Fruit fly (Drosophila melanogaster) whole organism, embryonic: Measurements from ENCODE around the gene CG34163.
A peak's percentile ranks its signal among the peaks of the same experiment; 100 is the strongest.

ENCODE experiments used
- Abd-B ChIP-seq: fragments of 200-800 bp; sonication (Bioruptor generic); optimal IDR thresholded peaks from 2 replicates; lab custom pipeline; 2018; ENCODE audit warnings: missing biosample characterization, mild to moderate bottlenecking, missing genetic modification characterization, moderate library complexity
- BEAF-32 ChIP-seq: fragments of 200-800 bp; sonication (Bioruptor generic); optimal IDR thresholded peaks from 3 replicates; lab custom pipeline; 2017; ENCODE audit warnings: missing biosample characterization, missing genetic modification characterization, mild to moderate bottlenecking, moderate library complexity, missing genetic modification reagents
- CG12659 ChIP-seq: fragments of 200-800 bp; sonication (Bioruptor generic); optimal IDR thresholded peaks from 3 replicates; lab custom pipeline; 2017; ENCODE audit warnings: mild to moderate bottlenecking, missing biosample characterization, missing genetic modification reagents, missing genetic modification characterization
- CG14710 ChIP-seq: fragments of 200-800 bp; sonication (Bioruptor generic); optimal IDR thresholded peaks from 3 replicates; lab custom pipeline; 2019; ENCODE audit warnings: missing biosample characterization, mild to moderate bottlenecking, missing genetic modification characterization, moderate library complexity
- CG15073 ChIP-seq: fragments of 200-800 bp; sonication (Bioruptor generic); optimal IDR thresholded peaks from 2 replicates; lab custom pipeline; 2016; ENCODE audit warnings: missing biosample characterization, missing genetic modification characterization
- CG15479 ChIP-seq: fragments of 200-800 bp; sonication (Bioruptor generic); optimal IDR thresholded peaks from 3 replicates; lab custom pipeline; 2019; ENCODE audit warnings: missing biosample characterization, mild to moderate bottlenecking, missing genetic modification characterization, moderate library complexity
- CG17186 ChIP-seq: fragments of 200-800 bp; sonication (Bioruptor generic); optimal IDR thresholded peaks from 3 replicates; lab custom pipeline; 2017; ENCODE audit warnings: missing biosample characterization, missing genetic modification reagents, missing genetic modification characterization
- CG17829 ChIP-seq: fragments of 200-800 bp; optimal IDR thresholded peaks from 2 replicates; lab custom pipeline; 2019; ENCODE audit warnings: missing biosample characterization, mild to moderate bottlenecking, missing genetic modification characterization, moderate library complexity
- CG2116 ChIP-seq: fragments of 200-800 bp; sonication (Bioruptor generic); optimal IDR thresholded peaks from 3 replicates; lab custom pipeline; 2018; ENCODE audit warnings: missing biosample characterization, mild to moderate bottlenecking, missing genetic modification characterization
- CG31365 ChIP-seq: fragments of 200-800 bp; sonication (Bioruptor generic); optimal IDR thresholded peaks from 2 replicates; lab custom pipeline; 2018; ENCODE audit warnings: missing biosample characterization, mild to moderate bottlenecking, missing genetic modification characterization
- CG3163 ChIP-seq: fragments of 200-800 bp; sonication (Bioruptor generic); optimal IDR thresholded peaks from 3 replicates; lab custom pipeline; 2016; ENCODE audit warnings: missing biosample characterization, missing genetic modification characterization
- CG32532 ChIP-seq: fragments of 200-800 bp; sonication (Bioruptor generic); IDR thresholded peaks from 2 replicates; pipeline ENCODE4 v1.3.6; 2022; ENCODE audit warnings: missing biosample characterization, missing genetic modification characterization
- CG34224 ChIP-seq: fragments of 200-800 bp; sonication (Bioruptor generic); IDR thresholded peaks from 3 replicates; pipeline ENCODE4 v1.3.6; 2022; ENCODE audit warnings: missing biosample characterization, missing genetic modification characterization; ENCODE audit not compliant: partially characterized antibody
- CG34376 ChIP-seq: fragments of 200-800 bp; sonication (Bioruptor generic); optimal IDR thresholded peaks from 2 replicates; lab custom pipeline; 2018; ENCODE audit warnings: missing biosample characterization, mild to moderate bottlenecking, missing genetic modification characterization
- CG3847 ChIP-seq: fragments of 200-800 bp; sonication (Bioruptor generic); IDR thresholded peaks from 2 replicates; pipeline ENCODE4 v1.3.6; 2022; ENCODE audit warnings: missing biosample characterization, missing genetic modification characterization
- CG4617 ChIP-seq: fragments of 200-800 bp; sonication (Bioruptor generic); optimal IDR thresholded peaks from 3 replicates; lab custom pipeline; 2016; ENCODE audit warnings: missing biosample characterization, missing genetic modification characterization, borderline replicate concordance
- CG4730 ChIP-seq: fragments of 200-800 bp; sonication (Bioruptor generic); IDR thresholded peaks from 2 replicates; pipeline ENCODE4 v1.3.6; 2022; ENCODE audit warnings: missing biosample characterization, missing genetic modification characterization
- CG4854 ChIP-seq: fragments of 200-800 bp; sonication (Bioruptor generic); optimal IDR thresholded peaks from 2 replicates; lab custom pipeline; 2016; ENCODE audit warnings: missing biosample characterization, missing genetic modification characterization, inconsistent platforms
- CG9797 ChIP-seq: fragments of 200-800 bp; sonication (Bioruptor generic); optimal IDR thresholded peaks from 3 replicates; lab custom pipeline; 2018; ENCODE audit warnings: missing biosample characterization, mild to moderate bottlenecking, missing genetic modification characterization
- Dad ChIP-seq: fragments of 200-800 bp; sonication (Bioruptor generic); optimal IDR thresholded peaks from 3 replicates; lab custom pipeline; 2016; ENCODE audit warnings: missing biosample characterization, missing genetic modification characterization
- Dll ChIP-seq: fragments of 200-800 bp; sonication (Bioruptor generic); IDR thresholded peaks from 4 replicates; pipeline ENCODE4 v1.3.6; 2022; ENCODE audit warnings: missing biosample characterization, missing genetic modification characterization; ENCODE audit not compliant: partially characterized antibody
- Doc3 ChIP-seq: fragments of 200-800 bp; sonication (Bioruptor generic); IDR thresholded peaks from 3 replicates; pipeline ENCODE4 v1.3.6; 2022; ENCODE audit warnings: missing biosample characterization, missing genetic modification characterization; ENCODE audit not compliant: partially characterized antibody
- Dp ChIP-seq: fragments of 200-800 bp; sonication (Bioruptor generic); optimal IDR thresholded peaks from 2 replicates; lab custom pipeline; 2018; ENCODE audit warnings: missing biosample characterization, mild to moderate bottlenecking, missing genetic modification characterization, moderate library complexity
- E2f2 ChIP-seq: fragments of 200-800 bp; sonication (Bioruptor generic); IDR thresholded peaks from 2 replicates; pipeline ENCODE4 v1.3.6; 2022; ENCODE audit warnings: missing biosample characterization, missing genetic modification characterization
- Fer1 ChIP-seq: fragments of 200-800 bp; sonication (Bioruptor generic); optimal IDR thresholded peaks from 2 replicates; lab custom pipeline; 2017; ENCODE audit warnings: missing biosample characterization, mild to moderate bottlenecking, missing genetic modification characterization
- Gug ChIP-seq: fragments of 200-800 bp; sonication (Bioruptor generic); IDR thresholded peaks from 4 replicates; pipeline ENCODE4 v1.3.6; 2022; ENCODE audit warnings: missing biosample characterization, missing genetic modification characterization
- HmgZ ChIP-seq: fragments of 200-800 bp; sonication (Bioruptor generic); optimal IDR thresholded peaks from 2 replicates; lab custom pipeline; 2018; ENCODE audit warnings: missing biosample characterization, mild to moderate bottlenecking, missing genetic modification characterization
- Lhr ChIP-seq: fragments of 200-800 bp; sonication (Bioruptor generic); optimal IDR thresholded peaks from 3 replicates; lab custom pipeline; 2017; ENCODE audit warnings: mild to moderate bottlenecking, missing biosample characterization, missing genetic modification reagents, missing genetic modification characterization
- MBD-R2 ChIP-seq: fragments of 200-800 bp; sonication (Bioruptor generic); IDR thresholded peaks from 2 replicates; pipeline ENCODE4 v1.3.6; 2022; ENCODE audit warnings: missing biosample characterization, missing genetic modification characterization
- MESR4 ChIP-seq: fragments of 200-800 bp; sonication (Bioruptor generic); optimal IDR thresholded peaks from 2 replicates; lab custom pipeline; 2018; ENCODE audit warnings: missing biosample characterization, mild to moderate bottlenecking, missing genetic modification characterization, moderate library complexity
- Med ChIP-seq: fragments of 200-800 bp; sonication (Bioruptor generic); peaks from one replicate; lab custom pipeline; 2016; ENCODE audit warnings: missing biosample characterization, missing genetic modification characterization, mild to moderate bottlenecking, inconsistent platforms, moderate library complexity
- Myb ChIP-seq: fragments of 200-800 bp; sonication (Bioruptor generic); optimal IDR thresholded peaks from 2 replicates; lab custom pipeline; 2016; ENCODE audit warnings: missing biosample characterization, missing genetic modification characterization
- YL-1 ChIP-seq: fragments of 200-800 bp; sonication (Bioruptor generic); optimal IDR thresholded peaks from 3 replicates; lab custom pipeline; 2017; ENCODE audit warnings: missing biosample characterization, mild to moderate bottlenecking, missing genetic modification characterization
- amos ChIP-seq: fragments of 200-800 bp; sonication (Bioruptor generic); IDR thresholded peaks from 2 replicates; pipeline ENCODE4 v1.3.6; 2022; ENCODE audit warnings: missing biosample characterization, missing genetic modification characterization; ENCODE audit not compliant: partially characterized antibody
- ato ChIP-seq: fragments of 200-800 bp; sonication (Bioruptor generic); IDR thresholded peaks from 2 replicates; pipeline ENCODE4 v1.3.6; 2022; ENCODE audit warnings: missing biosample characterization, missing genetic modification characterization; ENCODE audit not compliant: partially characterized antibody
- cad ChIP-seq: fragments of >200 bp; optimal IDR thresholded peaks from 2 replicates; lab custom pipeline; 2017; ENCODE audit warnings: missing biosample characterization, missing genetic modification characterization
- eve ChIP-seq, 2 experiments: fragments of >200 bp; optimal IDR thresholded peaks; 2 replicates each; lab custom pipeline; 2017; ENCODE audit warnings: missing biosample characterization in 2 of 2, missing genetic modification characterization in 2 of 2
- fd64A ChIP-seq: fragments of 200-800 bp; sonication (Bioruptor generic); optimal IDR thresholded peaks from 3 replicates; lab custom pipeline; 2018; ENCODE audit warnings: missing biosample characterization, mild to moderate bottlenecking, missing genetic modification characterization
- gfzf ChIP-seq: fragments of 200-800 bp; sonication (Bioruptor generic); optimal IDR thresholded peaks from 2 replicates; lab custom pipeline; 2016; ENCODE audit warnings: missing biosample characterization, mild to moderate bottlenecking, missing genetic modification characterization, moderate library complexity
- knrl ChIP-seq: fragments of 200-800 bp; sonication (Bioruptor generic); IDR thresholded peaks from 3 replicates; pipeline ENCODE4 v1.3.6; 2022; ENCODE audit warnings: missing biosample characterization, missing genetic modification characterization; ENCODE audit not compliant: partially characterized antibody
- lab ChIP-seq: fragments of 200-800 bp; sonication (Bioruptor generic); optimal IDR thresholded peaks from 3 replicates; lab custom pipeline; 2017; ENCODE audit warnings: missing biosample characterization, missing genetic modification characterization, mild to moderate bottlenecking, moderate library complexity, missing genetic modification reagents
- nmo ChIP-seq: fragments of 200-800 bp; sonication (Bioruptor generic); optimal IDR thresholded peaks from 2 replicates; lab custom pipeline; 2018; ENCODE audit warnings: missing biosample characterization, mild to moderate bottlenecking, missing genetic modification characterization, moderate library complexity
- pzg ChIP-seq: fragments of 200-800 bp; sonication (Bioruptor generic); optimal IDR thresholded peaks from 3 replicates; lab custom pipeline; 2018; ENCODE audit warnings: missing biosample characterization, mild to moderate bottlenecking, missing genetic modification characterization, moderate library complexity
- ranshi ChIP-seq: fragments of 200-800 bp; sonication (Bioruptor generic); IDR thresholded peaks from 2 replicates; pipeline ENCODE4 v1.3.6; 2022; ENCODE audit warnings: missing biosample characterization, missing genetic modification characterization
- stwl ChIP-seq: fragments of 200-800 bp; sonication (Bioruptor generic); optimal IDR thresholded peaks from 3 replicates; lab custom pipeline; 2018; ENCODE audit warnings: missing biosample characterization, mild to moderate bottlenecking, missing genetic modification characterization, moderate library complexity
- trem ChIP-seq: fragments of 200-800 bp; optimal IDR thresholded peaks from 3 replicates; lab custom pipeline; 2019; ENCODE audit warnings: missing biosample characterization, mild to moderate bottlenecking, missing genetic modification characterization, moderate library complexity
- vnd ChIP-seq: fragments of 200-800 bp; sonication (Bioruptor generic); IDR thresholded peaks from 3 replicates; pipeline ENCODE4 v1.3.6; 2022; ENCODE audit warnings: missing biosample characterization, missing genetic modification characterization; ENCODE audit not compliant: partially characterized antibody
- vvl ChIP-seq: fragments of 200-800 bp; sonication (Bioruptor generic); IDR thresholded peaks from 2 replicates; pipeline ENCODE4 v1.3.6; 2022; ENCODE audit warnings: missing biosample characterization, missing genetic modification characterization
- zen ChIP-seq: fragments of 200-800 bp; sonication (Bioruptor generic); optimal IDR thresholded peaks from 3 replicates; lab custom pipeline; 2018; ENCODE audit warnings: missing biosample characterization, mild to moderate bottlenecking, missing genetic modification characterization, moderate library complexity

CG34163 gene

dm6 chr2L:11989729-11990128, 1.7 kb downstream of the CG34163 start, which contains the start of the genes zuc and dgt2:
Gene zuc, minus strand, starts transcription at chr2L:11989882.
Gene dgt2, plus strand, starts transcription at chr2L:11989936.
- TF ChIP-seq fd64A (GFP tag; lab: Kevin White, UChicago) (no peak), stwl (tag; lab: Kevin White, UChicago) (peak; percentile 86), pzg (GFP tag; lab: Kevin White, UChicago) (peak; percentile 71), Dp (GFP tag; lab: Kevin White, UChicago) (peak; percentile 83), CG3847 (GFP tag; lab: Robert Waterston, UW) (peak; percentile 36; the same call in 1 of the 2 replicates), CG15479 (GFP tag; lab: Kevin White, UChicago) (no peak), Abd-B (peak; percentile 16), zen (tag; lab: Kevin White, UChicago) (peak; percentile 7), CG9797 (GFP tag; lab: Kevin White, UChicago) (peak; percentile 71), CG15073 (GFP tag; lab: Kevin White, UChicago) (no peak), gfzf (peak; percentile 67), Doc3 (no peak; the same call in 2 of the 3 replicates), Dad (GFP tag; lab: Kevin White, UChicago) (no peak), Med (GFP tag; lab: Kevin White, UChicago) (peak; percentile 72), CG17186 (GFP tag; lab: Kevin White, UChicago) (peak; percentile 5), MBD-R2 (GFP tag; lab: Robert Waterston, UW) (peak; percentile 71), CG17829 (peak; percentile 11), CG31365 (tag; lab: Kevin White, UChicago) (no peak), ato (GFP tag; lab: Robert Waterston, UW) (0 out of 2 replicates have a peak, but pooled peaks have one; percentile 13), CG2116 (GFP tag; lab: Kevin White, UChicago) (peak; percentile 21), Lhr (GFP tag; lab: Kevin White, UChicago) (peak; percentile 48), CG4854 (GFP tag; lab: Kevin White, UChicago) (no peak), HmgZ (peak; percentile 28), Fer1 (no peak), knrl (GFP tag; lab: Robert Waterston, UW) (0 out of 3 replicates have a peak, but pooled peaks have one; percentile 9), cad (GFP tag; lab: Kevin White, UChicago) (no peak), Gug (no peak), Dll (GFP tag; lab: Robert Waterston, UW) (0 out of 4 replicates have a peak, but pooled peaks have one; percentile 29), CG34376 (peak; percentile 15), vvl (peak; percentile 22; the same call in 1 of the 2 replicates), eve (GFP tag; optimal IDR thresholded peaks at IDR 0.05; lab: Kevin White, UChicago) (no peak), YL-1 (GFP tag; lab: Kevin White, UChicago) (peak; percentile 29), CG14710 (tag; lab: Kevin White, UChicago) (peak; percentile 14), E2f2 (GFP tag; lab: Robert Waterston, UW) (peak; percentile 92), BEAF-32 (GFP tag; lab: Kevin White, UChicago) (peak; percentile 39), vnd (GFP tag; lab: Robert Waterston, UW) (0 out of 3 replicates have a peak, but pooled peaks have one; percentile 29), lab (GFP tag; lab: Kevin White, UChicago) (no peak), Myb (peak; percentile 11), nmo (peak; percentile 6), MESR4 (peak; percentile 53), ranshi (peak; percentile 91), amos (GFP tag; lab: Robert Waterston, UW) (peak; percentile 35; the same call in 1 of the 2 replicates), trem (tag; lab: Kevin White, UChicago) (peak; percentile 64), CG4730 (GFP tag; lab: Robert Waterston, UW) (no peak), CG12659 (GFP tag; lab: Kevin White, UChicago) (peak; percentile 11), CG32532 (no peak), CG34224 (peak; percentile 44; the same call in 1 of the 3 replicates), CG4617 (GFP tag; lab: Kevin White, UChicago) (peak; percentile 76), CG3163 (GFP tag; lab: Kevin White, UChicago) (no peak)
